Fruit fly (Drosophila melanogaster): ENCODE results near the gene CG3288.

DNA sequence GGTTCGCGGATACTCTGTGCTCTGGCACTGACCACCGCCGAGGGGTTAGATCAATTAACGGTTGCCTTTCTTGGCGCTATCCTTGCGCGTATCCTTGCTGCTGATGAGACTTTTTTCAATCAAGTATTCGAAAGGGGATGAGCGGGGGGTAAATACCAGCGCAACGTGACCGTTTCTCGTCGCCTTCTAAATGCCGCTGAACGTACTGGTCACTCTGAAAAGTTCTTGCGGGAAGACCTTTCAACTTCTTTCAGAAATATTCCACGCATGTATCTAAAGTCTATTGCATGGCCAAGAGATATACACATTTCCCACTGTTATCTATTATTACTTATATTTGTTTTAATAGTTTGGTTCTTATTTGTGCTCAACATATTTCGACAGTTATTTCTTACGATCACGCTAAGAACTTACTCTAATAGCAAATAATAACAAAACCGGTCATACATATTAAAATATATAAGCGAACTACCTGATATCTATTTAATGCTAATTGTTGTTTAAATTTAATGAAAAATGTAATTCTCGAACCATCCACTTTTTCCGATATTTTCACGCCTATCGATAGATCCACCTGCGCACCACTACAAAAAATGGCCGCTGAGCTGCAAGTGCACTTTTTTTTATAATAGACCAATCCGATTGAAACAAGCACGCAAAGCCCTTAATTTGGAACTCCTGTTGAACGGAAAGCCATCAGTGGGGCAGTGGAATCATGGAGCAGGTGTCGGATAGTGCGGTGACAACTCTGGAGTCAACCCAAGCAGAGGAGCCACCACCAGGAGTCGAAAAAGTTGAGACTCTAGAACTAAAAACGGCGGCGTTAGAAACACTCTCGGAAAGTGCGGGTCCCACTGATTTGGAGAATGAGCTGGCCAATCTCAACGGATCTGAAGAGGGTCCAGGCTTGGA is 26.6 kb upstream of the CG3288 start, which contains the start of the genes CG3634 and HIPP1:
- TF ChIP-seq pan (optimal IDR thresholded peaks at IDR 0.05) (no peak), sage (GFP tag; optimal IDR thresholded peaks at IDR 0.05) (no peak), dmrt93B (GFP tag; optimal IDR thresholded peaks at IDR 0.05) (no peak), lola (GFP tag; optimal IDR thresholded peaks at IDR 0.05) (no peak), usp (GFP tag; optimal IDR thresholded peaks at IDR 0.05) (no peak), sv (GFP tag; optimal IDR thresholded peaks at IDR 0.05) (no peak)
